Fruit fly (Drosophila melanogaster) whole organism, pupa: ENCODE results near the gene Ugalt.

Source experiments
- CG13204 ChIP-seq: fragments of 200-800 bp; sonication (Bioruptor generic); optimal IDR thresholded peaks from 2 replicates; lab custom pipeline; 2018; ENCODE audit warnings: missing biosample characterization, mild to moderate bottlenecking, missing genetic modification characterization, moderate library complexity
- CG14655 ChIP-seq: fragments of 200-800 bp; sonication (Bioruptor generic); optimal IDR thresholded peaks from 3 replicates; lab custom pipeline; 2017; ENCODE audit warnings: mild to moderate bottlenecking, missing biosample characterization, missing genetic modification reagents, missing genetic modification characterization
- CG4496 ChIP-seq: fragments of 200-800 bp; sonication (Bioruptor generic); IDR thresholded peaks from 3 replicates; pipeline ENCODE4 v1.3.6; 2022; ENCODE audit warnings: missing biosample characterization, missing genetic modification characterization
- CG8159 ChIP-seq: fragments of 200-800 bp; sonication (Bioruptor generic); optimal IDR thresholded peaks from 3 replicates; lab custom pipeline; 2018; ENCODE audit warnings: missing biosample characterization, mild to moderate bottlenecking, missing genetic modification characterization, moderate library complexity
- CG9948 ChIP-seq: fragments of 200-800 bp; sonication (Bioruptor generic); optimal IDR thresholded peaks from 2 replicates; lab custom pipeline; 2018; ENCODE audit warnings: missing biosample characterization, mild to moderate bottlenecking, missing genetic modification characterization, moderate library complexity
- EcR ChIP-seq: fragments of 200-800 bp; sonication (Bioruptor generic); optimal IDR thresholded peaks from 3 replicates; lab custom pipeline; 2019; ENCODE audit warnings: missing biosample characterization, missing genetic modification characterization, mild to moderate bottlenecking, moderate library complexity, missing genetic modification reagents
- Ets98B ChIP-seq: fragments of 200-800 bp; sonication (Bioruptor generic); IDR thresholded peaks from 2 replicates; pipeline ENCODE4 v1.3.6; 2022; ENCODE audit warnings: missing biosample characterization, missing genetic modification characterization
- Pif1A ChIP-seq: fragments of 200-800 bp; sonication (Bioruptor generic); optimal IDR thresholded peaks from 3 replicates; lab custom pipeline; 2016; ENCODE audit warnings: missing biosample characterization, missing genetic modification characterization
- fd96Ca ChIP-seq: fragments of 200-800 bp; sonication (Bioruptor generic); IDR thresholded peaks from 3 replicates; pipeline ENCODE4 v1.3.6; 2022; ENCODE audit warnings: missing biosample characterization, missing genetic modification characterization
- gl ChIP-seq: fragments of 200-800 bp; sonication (Bioruptor generic); optimal IDR thresholded peaks from 2 replicates; lab custom pipeline; 2018; ENCODE audit warnings: missing biosample characterization, mild to moderate bottlenecking, missing genetic modification characterization
- rn ChIP-seq: fragments of 200-800 bp; sonication (Bioruptor generic); IDR thresholded peaks from 2 replicates; pipeline ENCODE4 v1.3.6; 2022; ENCODE audit warnings: missing biosample characterization, missing genetic modification characterization

- TF ChIP-seq rn (GFP tag; lab: Robert Waterston, UW) (no peak), CG9948 (tag; lab: Kevin White, UChicago) (no peak), CG4496 (no peak), Ets98B (GFP tag; lab: Robert Waterston, UW) (no peak), CG13204 (no peak), CG14655 (GFP tag; lab: Kevin White, UChicago) (no peak), Pif1A (no peak), EcR (no peak), CG8159 (tag; lab: Kevin White, UChicago) (no peak), gl (tag; lab: Kevin White, UChicago) (no peak), fd96Ca (GFP tag; lab: Robert Waterston, UW) (no peak)
These were observed 10.1 kb upstream of the Ugalt start, which contains the start of the genes CG2685 and CG2694 for dm6 chrX:2713776-2714175.
